Fruit fly (Drosophila melanogaster) whole organism, embryonic: ENCODE results near the gene Tsp29Fa.

ENCODE experiments used
- CG10321 ChIP-seq: fragments of 200-800 bp; sonication (Bioruptor generic); IDR thresholded peaks from 2 replicates; pipeline ENCODE4 v1.3.6; 2022; ENCODE audit warnings: missing biosample characterization, missing genetic modification characterization
- CG14667 ChIP-seq: fragments of 200-800 bp; sonication (Bioruptor generic); IDR thresholded peaks from 2 replicates; pipeline ENCODE4 v1.3.6; 2022; ENCODE audit warnings: missing biosample characterization, missing genetic modification characterization
- CG1602 ChIP-seq: fragments of 200-800 bp; sonication (Bioruptor generic); optimal IDR thresholded peaks from 3 replicates; lab custom pipeline; 2016; ENCODE audit warnings: missing biosample characterization, missing genetic modification characterization
- CG17568 ChIP-seq: fragments of 200-800 bp; sonication (Bioruptor generic); optimal IDR thresholded peaks from 2 replicates; lab custom pipeline; 2018; ENCODE audit warnings: missing biosample characterization, mild to moderate bottlenecking, missing genetic modification characterization, moderate library complexity
- CG17612 ChIP-seq: fragments of 200-800 bp; sonication (Bioruptor generic); IDR thresholded peaks from 2 replicates; pipeline ENCODE4 v1.3.6; 2022; ENCODE audit warnings: missing biosample characterization, missing genetic modification characterization
- CG17829 ChIP-seq: fragments of 200-800 bp; optimal IDR thresholded peaks from 2 replicates; lab custom pipeline; 2019; ENCODE audit warnings: missing biosample characterization, mild to moderate bottlenecking, missing genetic modification characterization, moderate library complexity
- CG2202 ChIP-seq: fragments of 200-800 bp; sonication (Bioruptor generic); optimal IDR thresholded peaks from 2 replicates; lab custom pipeline; 2018; ENCODE audit warnings: missing biosample characterization, mild to moderate bottlenecking, missing genetic modification characterization
- CG32767 ChIP-seq: fragments of 200-800 bp; sonication (Bioruptor generic); IDR thresholded peaks from 2 replicates; pipeline ENCODE4 v1.3.6; 2022; ENCODE audit warnings: missing biosample characterization, missing genetic modification characterization
- CG3407 ChIP-seq: fragments of 200-800 bp; sonication (Bioruptor generic); optimal IDR thresholded peaks from 2 replicates; lab custom pipeline; 2018; ENCODE audit warnings: missing biosample characterization, mild to moderate bottlenecking, missing genetic modification characterization
- CG34224 ChIP-seq: fragments of 200-800 bp; sonication (Bioruptor generic); IDR thresholded peaks from 3 replicates; pipeline ENCODE4 v1.3.6; 2022; ENCODE audit warnings: missing biosample characterization, missing genetic modification characterization; ENCODE audit not compliant: partially characterized antibody
- CG3847 ChIP-seq: fragments of 200-800 bp; sonication (Bioruptor generic); IDR thresholded peaks from 2 replicates; pipeline ENCODE4 v1.3.6; 2022; ENCODE audit warnings: missing biosample characterization, missing genetic modification characterization
- CG6175 ChIP-seq: fragments of 200-800 bp; sonication (Bioruptor generic); IDR thresholded peaks from 3 replicates; pipeline ENCODE4 v1.3.6; 2022; ENCODE audit warnings: missing biosample characterization, missing genetic modification characterization
- CG6654 ChIP-seq: fragments of 200-800 bp; sonication (Bioruptor generic); optimal IDR thresholded peaks from 2 replicates; lab custom pipeline; 2017; ENCODE audit warnings: missing biosample characterization, mild to moderate bottlenecking, missing genetic modification characterization
- CG6854 ChIP-seq: fragments of 200-800 bp; sonication (Bioruptor generic); optimal IDR thresholded peaks from 3 replicates; lab custom pipeline; 2017; ENCODE audit warnings: missing biosample characterization, mild to moderate bottlenecking, missing genetic modification characterization
- D19B ChIP-seq: fragments of 200-800 bp; sonication (Bioruptor generic); optimal IDR thresholded peaks from 2 replicates; lab custom pipeline; 2017; ENCODE audit warnings: missing biosample characterization, mild to moderate bottlenecking, missing genetic modification characterization
- Doc2 ChIP-seq: fragments of 200-800 bp; sonication (Bioruptor generic); IDR thresholded peaks from 2 replicates; pipeline ENCODE4 v1.3.6; 2022; ENCODE audit warnings: missing biosample characterization, missing genetic modification characterization
- Eip74EF ChIP-seq, 2 experiments: fragments of 200-800 bp in 1 of 2; fragments of >200 bp in 1 of 2; sonication (Bioruptor generic) in 1 of 2; optimal IDR thresholded peaks; 2 replicates each; lab custom pipeline; 2017 to 2019; ENCODE audit warnings: missing biosample characterization in 2 of 2, missing genetic modification characterization in 2 of 2, mild to moderate bottlenecking in 1 of 2, moderate library complexity in 1 of 2
- H15 ChIP-seq: fragments of 200-800 bp; sonication (Bioruptor generic); IDR thresholded peaks from 3 replicates; pipeline ENCODE4 v1.3.6; 2022; ENCODE audit warnings: missing biosample characterization, missing genetic modification characterization
- Hr78 ChIP-seq, 2 experiments: fragments of 200-800 bp in 1 of 2; fragments of >200 bp in 1 of 2; sonication (Bioruptor generic) in 1 of 2; optimal IDR thresholded peaks; 2 replicates each; lab custom pipeline; 2017 to 2019; ENCODE audit warnings: missing biosample characterization in 2 of 2, missing genetic modification characterization in 2 of 2, mild to moderate bottlenecking in 1 of 2, moderate library complexity in 1 of 2
- Hsf ChIP-seq: fragments of 200-800 bp; sonication (Bioruptor generic); optimal IDR thresholded peaks from 3 replicates; lab custom pipeline; 2016; ENCODE audit warnings: missing biosample characterization, missing genetic modification characterization
- Jarid2 ChIP-seq: fragments of 200-800 bp; sonication (Bioruptor generic); optimal IDR thresholded peaks from 3 replicates; lab custom pipeline; 2017; ENCODE audit warnings: mild to moderate bottlenecking, missing biosample characterization, missing genetic modification reagents, missing genetic modification characterization
- Nf-YC ChIP-seq: fragments of 200-800 bp; optimal IDR thresholded peaks from 3 replicates; lab custom pipeline; 2019; ENCODE audit warnings: missing biosample characterization, mild to moderate bottlenecking, missing genetic modification characterization, moderate library complexity
- PHDP ChIP-seq: fragments of 200-800 bp; sonication (Bioruptor generic); optimal IDR thresholded peaks from 3 replicates; lab custom pipeline; 2018; ENCODE audit warnings: missing biosample characterization, mild to moderate bottlenecking, missing genetic modification characterization, moderate library complexity
- Ptx1 ChIP-seq: fragments of 200-800 bp; sonication (Bioruptor generic); IDR thresholded peaks from 2 replicates; pipeline ENCODE4 v1.3.6; 2022; ENCODE audit warnings: missing biosample characterization, missing genetic modification characterization
- ab ChIP-seq: fragments of 200-800 bp; sonication (Bioruptor generic); optimal IDR thresholded peaks from 2 replicates; lab custom pipeline; 2016; ENCODE audit warnings: missing biosample characterization, missing genetic modification characterization
- bsh ChIP-seq, 2 experiments: fragments of 200-800 bp; sonication (Bioruptor generic); optimal IDR thresholded peaks; 2 replicates each; lab custom pipeline; 2017 to 2018; ENCODE audit warnings: mild to moderate bottlenecking in 2 of 2, missing biosample characterization in 2 of 2, missing genetic modification characterization in 2 of 2, moderate library complexity in 1 of 2
- crp ChIP-seq, 2 experiments: fragments of 200-800 bp; sonication (Bioruptor generic); optimal IDR thresholded peaks; 2 replicates in 1 of 2; 3 replicates in 1 of 2; lab custom pipeline; 2017; ENCODE audit warnings: missing biosample characterization in 2 of 2, missing genetic modification characterization in 2 of 2, mild to moderate bottlenecking in 1 of 2, moderate library complexity in 1 of 2
- disco-r ChIP-seq: fragments of 200-800 bp; sonication (Bioruptor generic); optimal IDR thresholded peaks from 2 replicates; lab custom pipeline; 2016; ENCODE audit warnings: missing biosample characterization, missing genetic modification characterization
- esg ChIP-seq: fragments of 200-800 bp; sonication (Bioruptor generic); conservative IDR thresholded peaks from 2 replicates; pipeline ENCODE4 v1.3.6; 2022; ENCODE audit warnings: missing biosample characterization, missing genetic modification characterization
- exex ChIP-seq: fragments of 200-800 bp; sonication (Bioruptor generic); optimal IDR thresholded peaks from 4 replicates; lab custom pipeline; 2018; ENCODE audit warnings: missing biosample characterization, mild to moderate bottlenecking, missing genetic modification characterization, moderate library complexity
- eyg ChIP-seq: fragments of 200-800 bp; sonication (Bioruptor generic); optimal IDR thresholded peaks from 3 replicates; lab custom pipeline; 2016; ENCODE audit warnings: missing biosample characterization, missing genetic modification characterization
- fru ChIP-seq: fragments of >200 bp; optimal IDR thresholded peaks from 2 replicates; lab custom pipeline; 2017
- gem ChIP-seq: fragments of 200-800 bp; sonication (Bioruptor generic); optimal IDR thresholded peaks from 2 replicates; lab custom pipeline; 2019; ENCODE audit warnings: missing biosample characterization, mild to moderate bottlenecking, missing genetic modification characterization, moderate library complexity
- gro ChIP-seq: fragments of 200-800 bp; sonication (Bioruptor generic); optimal IDR thresholded peaks from 2 replicates; lab custom pipeline; 2016; ENCODE audit warnings: missing biosample characterization, missing genetic modification characterization
- gsb ChIP-seq: fragments of 200-800 bp; sonication (Bioruptor generic); IDR thresholded peaks from 2 replicates; pipeline ENCODE4 v1.3.6; 2022; ENCODE audit warnings: missing biosample characterization, missing genetic modification characterization
- gt ChIP-seq: fragments of 200-800 bp; sonication (Bioruptor generic); IDR thresholded peaks from 2 replicates; pipeline ENCODE4 v1.3.6; 2022; ENCODE audit warnings: missing biosample characterization, missing genetic modification characterization
- knrl ChIP-seq: fragments of 200-800 bp; sonication (Bioruptor generic); IDR thresholded peaks from 3 replicates; pipeline ENCODE4 v1.3.6; 2022; ENCODE audit warnings: missing biosample characterization, missing genetic modification characterization; ENCODE audit not compliant: partially characterized antibody
- lilli ChIP-seq: fragments of 200-800 bp; sonication (Bioruptor generic); optimal IDR thresholded peaks from 3 replicates; lab custom pipeline; 2016; ENCODE audit warnings: missing biosample characterization, missing genetic modification characterization
- pnt ChIP-seq: fragments of 200-800 bp; sonication (Bioruptor generic); optimal IDR thresholded peaks from 3 replicates; lab custom pipeline; 2016; ENCODE audit warnings: missing biosample characterization, missing genetic modification characterization
- pum ChIP-seq: fragments of 200-800 bp; sonication (Bioruptor generic); optimal IDR thresholded peaks from 2 replicates; lab custom pipeline; 2016; ENCODE audit warnings: missing biosample characterization, missing genetic modification characterization
- ranshi ChIP-seq: fragments of 200-800 bp; sonication (Bioruptor generic); IDR thresholded peaks from 2 replicates; pipeline ENCODE4 v1.3.6; 2022; ENCODE audit warnings: missing biosample characterization, missing genetic modification characterization
- sens ChIP-seq: fragments of 200-800 bp; sonication (Bioruptor generic); peaks from one replicate; lab custom pipeline; 2016; ENCODE audit warnings: missing biosample characterization, missing genetic modification characterization
- slbo ChIP-seq: fragments of 200-800 bp; sonication (Bioruptor generic); IDR thresholded peaks from 2 replicates; pipeline ENCODE4 v1.3.6; 2022; ENCODE audit warnings: missing biosample characterization, missing genetic modification characterization
- sqz ChIP-seq: fragments of 200-800 bp; sonication (Bioruptor generic); optimal IDR thresholded peaks from 3 replicates; lab custom pipeline; 2018; ENCODE audit warnings: missing biosample characterization, mild to moderate bottlenecking, missing genetic modification characterization
- sr ChIP-seq: fragments of 200-800 bp; sonication (Bioruptor generic); IDR thresholded peaks from 3 replicates; pipeline ENCODE4 v1.3.6; 2022; ENCODE audit warnings: missing biosample characterization, missing genetic modification characterization
- stwl ChIP-seq: fragments of 200-800 bp; sonication (Bioruptor generic); optimal IDR thresholded peaks from 3 replicates; lab custom pipeline; 2018; ENCODE audit warnings: missing biosample characterization, mild to moderate bottlenecking, missing genetic modification characterization, moderate library complexity
- vnd ChIP-seq: fragments of 200-800 bp; sonication (Bioruptor generic); IDR thresholded peaks from 3 replicates; pipeline ENCODE4 v1.3.6; 2022; ENCODE audit warnings: missing biosample characterization, missing genetic modification characterization; ENCODE audit not compliant: partially characterized antibody
- zen ChIP-seq: fragments of 200-800 bp; sonication (Bioruptor generic); optimal IDR thresholded peaks from 3 replicates; lab custom pipeline; 2018; ENCODE audit warnings: missing biosample characterization, mild to moderate bottlenecking, missing genetic modification characterization, moderate library complexity
- zfh2 ChIP-seq: fragments of 200-800 bp; sonication (Bioruptor generic); optimal IDR thresholded peaks from 2 replicates; lab custom pipeline; 2016; ENCODE audit warnings: missing biosample characterization, missing genetic modification characterization

Gene Tsp29Fa

DNA sequence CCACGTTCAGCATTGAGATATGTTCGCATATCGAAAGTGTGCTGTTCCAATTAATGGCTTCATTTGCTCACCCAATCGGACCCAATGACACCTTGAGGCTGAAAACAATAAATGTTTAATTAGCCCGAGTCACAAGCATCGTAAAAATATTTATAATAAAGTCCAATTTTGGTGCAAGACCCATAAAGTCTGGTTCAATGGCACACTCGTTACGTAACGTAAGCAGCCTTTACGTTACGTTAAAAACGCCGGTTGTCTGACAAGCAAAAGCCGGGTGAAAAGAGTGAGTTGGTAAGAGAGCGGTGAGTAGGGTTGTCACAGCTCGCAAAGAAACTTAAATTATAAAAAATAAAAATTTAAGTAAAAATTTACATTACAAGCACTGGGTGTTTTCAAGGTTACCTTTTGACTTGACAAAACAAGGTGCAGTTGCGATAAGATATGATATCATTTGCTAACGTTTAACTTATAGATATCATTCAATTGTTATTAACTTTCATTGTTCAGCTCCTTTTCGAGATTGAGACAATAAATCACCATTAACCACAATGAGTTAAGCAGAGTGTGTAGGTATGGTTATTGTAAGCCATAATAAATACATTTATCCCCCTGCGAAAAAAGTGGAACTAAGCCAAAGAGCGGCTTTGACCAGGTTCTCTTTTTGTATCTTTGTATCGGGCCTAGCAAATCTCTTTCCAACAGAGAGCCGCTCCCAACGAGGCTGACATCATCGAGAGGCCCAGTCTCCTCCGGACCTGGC is 35.6 kb upstream of the Tsp29Fa start (continued):
- TF ChIP-seq Jarid2 (GFP tag; lab: Kevin White, UChicago) = no peak
- peak; percentile 34 for TF ChIP-seq esg (GFP tag; lab: Robert Waterston, UW)
- no peak for TF ChIP-seq CG10321 (GFP tag; lab: Robert Waterston, UW)
- no peak for TF ChIP-seq CG34224 (GFP tag; lab: Robert Waterston, UW)
- TF ChIP-seq CG14667 (GFP tag; lab: Robert Waterston, UW) = no peak
- no peak for TF ChIP-seq CG1602
- TF ChIP-seq CG6175 (GFP tag; lab: Robert Waterston, UW) = no peak
- no peak for TF ChIP-seq gsb
- no peak for TF ChIP-seq H15
- peak; percentile 42 for TF ChIP-seq CG17568 (GFP tag; lab: Kevin White, UChicago)
- TF ChIP-seq sqz (GFP tag; lab: Kevin White, UChicago) = peak; percentile 25
- TF ChIP-seq slbo (GFP tag; lab: Robert Waterston, UW) = peak; percentile 42; the same call in 1 of the 2 replicates
- peak; percentile 25 for TF ChIP-seq D19B (GFP tag; lab: Kevin White, UChicago)
- TF ChIP-seq Ptx1 (GFP tag; lab: Robert Waterston, UW) = peak; percentile 33; the same call in 1 of the 2 replicates
- TF ChIP-seq eyg (GFP tag; lab: Kevin White, UChicago) = no peak
- TF ChIP-seq CG3407 = no peak
- no peak for TF ChIP-seq pum (GFP tag; lab: Kevin White, UChicago)
- TF ChIP-seq ranshi (GFP tag; lab: Robert Waterston, UW) = 0 out of 2 replicates have a peak, but pooled peaks have one; percentile 7
- TF ChIP-seq CG3847 (GFP tag; lab: Robert Waterston, UW) = no peak
- no peak for TF ChIP-seq pnt (GFP tag; lab: Kevin White, UChicago)
- peak; percentile 48 for TF ChIP-seq Nf-YC (tag; lab: Kevin White, UChicago)
- no peak for TF ChIP-seq stwl (tag; lab: Kevin White, UChicago)
- TF ChIP-seq CG17612 (GFP tag; lab: Robert Waterston, UW) = no peak
- peak; percentile 78 for TF ChIP-seq gem (tag; lab: Kevin White, UChicago)
- no peak for TF ChIP-seq CG32767 (GFP tag; lab: Robert Waterston, UW)
- no peak for TF ChIP-seq zen
- no peak for TF ChIP-seq crp (GFP tag; optimal IDR thresholded peaks at IDR 0.05; lab: Kevin White, UChicago)
- no peak for TF ChIP-seq ab (GFP tag; lab: Kevin White, UChicago)
- no peak for TF ChIP-seq vnd
- no peak for TF ChIP-seq exex (tag; lab: Kevin White, UChicago)
- peak; percentile 42 to 66 for TF ChIP-seq bsh (GFP tag; optimal IDR thresholded peaks at IDR 0.05; lab: Kevin White, UChicago)
- peak; percentile 33 for TF ChIP-seq zfh2 (GFP tag; lab: Kevin White, UChicago)
- TF ChIP-seq sens (GFP tag; lab: Kevin White, UChicago) = peak; percentile 80
- TF ChIP-seq Eip74EF (GFP tag; optimal IDR thresholded peaks at IDR 0.05; lab: Kevin White, UChicago) = peak in 1 of 2 experiments; percentile 30
- peak; percentile 38 for TF ChIP-seq lilli (GFP tag; lab: Kevin White, UChicago)
- no peak for TF ChIP-seq gro
- TF ChIP-seq CG6854 = peak; percentile 4
- no peak for TF ChIP-seq gt (GFP tag; lab: Robert Waterston, UW)
- peak; percentile 51 for TF ChIP-seq PHDP
- TF ChIP-seq CG17829 = peak; percentile 47
- TF ChIP-seq Doc2 (GFP tag; lab: Robert Waterston, UW) = no peak
- TF ChIP-seq CG2202 (tag; lab: Kevin White, UChicago) = no peak
- no peak for TF ChIP-seq disco-r (GFP tag; lab: Kevin White, UChicago)
- no peak for TF ChIP-seq knrl
- no peak for TF ChIP-seq sr (GFP tag; lab: Robert Waterston, UW)
- no peak for TF ChIP-seq fru (lab: Kevin White, UChicago)
- peak; percentile 10 for TF ChIP-seq Hsf (GFP tag; lab: Kevin White, UChicago)
- no peak for TF ChIP-seq Hr78 (GFP tag; optimal IDR thresholded peaks at IDR 0.05; lab: Kevin White, UChicago)
- TF ChIP-seq CG6654 = peak; percentile 12
